Worm (Caenorhabditis elegans) whole organism, L4 larva: Measurements from ENCODE around the gene nhr-68.

Experiments used
- F10B5.3 ChIP-seq: sonication (generic microtip); optimal IDR thresholded peaks from 2 replicates; lab custom pipeline; 2016; ENCODE audit warnings: mild to moderate bottlenecking, missing genetic modification characterization, missing compliant biosample characterization
- F26F4.8 ChIP-seq: fragments of 200-800 bp; sonication (Bioruptor generic); conservative IDR thresholded peaks from 2 replicates; pipeline ENCODE4 v1.3.6; 2022; ENCODE audit warnings: missing genetic modification characterization, missing compliant biosample characterization
- T20F7.1 ChIP-seq: fragments of 200-800 bp; sonication (Bioruptor generic); optimal IDR thresholded peaks from 2 replicates; lab custom pipeline; 2018; ENCODE audit warnings: mild to moderate bottlenecking, missing genetic modification characterization, missing compliant biosample characterization
- Y105C5A.15 ChIP-seq: fragments of 200-800 bp; sonication (Bioruptor generic); IDR thresholded peaks from 2 replicates; pipeline ENCODE4 v1.3.6; 2022; ENCODE audit warnings: missing genetic modification characterization, missing compliant biosample characterization
- Y5F2A.4 ChIP-seq: fragments of 200-800 bp; sonication (Bioruptor generic); optimal IDR thresholded peaks from 2 replicates; lab custom pipeline; 2018; ENCODE audit warnings: mild to moderate bottlenecking, missing genetic modification characterization, missing compliant biosample characterization
- Y75B8A.6 ChIP-seq: fragments of 200-800 bp; sonication (Bioruptor generic); IDR thresholded peaks from 2 replicates; pipeline ENCODE4 v1.3.6; 2022; ENCODE audit warnings: missing genetic modification reagents, missing genetic modification characterization, missing compliant biosample characterization
- aha-1 ChIP-seq: fragments of 150-350 bp; peaks from one replicate; lab custom pipeline; 2014; ENCODE audit warnings: missing biosample characterization, missing genetic modification characterization
- ama-1 ChIP-seq: fragments of 150-350 bp; optimal IDR thresholded peaks from 2 replicates; lab custom pipeline; 2014; ENCODE audit warnings: inconsistent platforms, mixed read lengths
- arid-1 ChIP-seq: fragments of 200-800 bp; sonication (Bioruptor generic); conservative IDR thresholded peaks from 2 replicates; pipeline ENCODE4 v1.3.6; 2022; ENCODE audit warnings: missing genetic modification reagents, missing genetic modification characterization, missing compliant biosample characterization
- ceh-32 ChIP-seq: sonication (generic microtip); optimal IDR thresholded peaks from 2 replicates; lab custom pipeline; 2016; ENCODE audit warnings: mild to moderate bottlenecking, missing genetic modification characterization, missing compliant biosample characterization; ENCODE audit not compliant: poor library complexity
- ceh-44 ChIP-seq: fragments of 200-800 bp; sonication (Bioruptor generic); IDR thresholded peaks from 2 replicates; pipeline ENCODE4 v1.3.6; 2022; ENCODE audit warnings: missing genetic modification reagents, missing genetic modification characterization, missing compliant biosample characterization
- ctbp-1 ChIP-seq: fragments of 200-800 bp; sonication (Bioruptor generic); IDR thresholded peaks from 2 replicates; pipeline ENCODE4 v1.3.6; 2022; ENCODE audit warnings: missing genetic modification reagents, missing genetic modification characterization, missing compliant biosample characterization
- daf-19 ChIP-seq: fragments of 200-800 bp; sonication (Bioruptor generic); conservative IDR thresholded peaks from 2 replicates; pipeline ENCODE4 v1.3.6; 2022; ENCODE audit warnings: missing genetic modification characterization, missing compliant biosample characterization
- dmd-6 ChIP-seq: fragments of 200-800 bp; sonication (Bioruptor generic); IDR thresholded peaks from 2 replicates; pipeline ENCODE4 v1.3.6; 2022; ENCODE audit warnings: missing genetic modification reagents, missing genetic modification characterization, missing compliant biosample characterization
- dmd-8 ChIP-seq: fragments of 200-800 bp; sonication (Bioruptor generic); IDR thresholded peaks from 2 replicates; pipeline ENCODE4 v1.3.6; 2022; ENCODE audit warnings: missing genetic modification characterization, missing compliant biosample characterization
- fos-1 ChIP-seq: fragments of 150-350 bp; optimal IDR thresholded peaks from 2 replicates; lab custom pipeline; 2014; ENCODE audit warnings: missing biosample characterization, missing genetic modification characterization
- gei-8 ChIP-seq: fragments of 200-800 bp; sonication (Bioruptor generic); optimal IDR thresholded peaks from 2 replicates; lab custom pipeline; 2018; ENCODE audit warnings: mild to moderate bottlenecking, missing genetic modification characterization, missing compliant biosample characterization
- hif-1 ChIP-seq, 2 experiments: sonication (generic microtip); optimal IDR thresholded peaks; 2 replicates each; lab custom pipeline; 2016 to 2017; ENCODE audit warnings: missing compliant biosample characterization in 2 of 2, missing genetic modification characterization in 2 of 2, missing genetic modification reagents in 2 of 2, missing genotype in 2 of 2, mild to moderate bottlenecking in 1 of 2
- hlh-30 ChIP-seq: sonication (generic microtip); optimal IDR thresholded peaks from 2 replicates; lab custom pipeline; 2017; ENCODE audit warnings: antibody characterized with exemption, mild to moderate bottlenecking, missing genetic modification characterization, missing compliant biosample characterization; ENCODE audit not compliant: insufficient read depth
- jun-1 ChIP-seq: fragments of 150-350 bp; optimal IDR thresholded peaks from 2 replicates; lab custom pipeline; 2014; ENCODE audit warnings: missing biosample characterization, missing genetic modification reagents, missing genetic modification characterization
- lin-15B ChIP-seq: fragments of 150-350 bp; sonication (generic microtip); optimal IDR thresholded peaks from 3 replicates; lab custom pipeline; 2014; ENCODE audit warnings: missing biosample characterization, missing genetic modification characterization
- lin-29 ChIP-seq: fragments of 200-800 bp; sonication (Bioruptor generic); IDR thresholded peaks from 2 replicates; pipeline ENCODE4 v1.3.6; 2022; ENCODE audit warnings: missing genetic modification reagents, missing genetic modification characterization, missing compliant biosample characterization
- lin-38 ChIP-seq: fragments of 200-800 bp; sonication (Bioruptor generic); IDR thresholded peaks from 2 replicates; pipeline ENCODE4 v1.3.6; 2022; ENCODE audit warnings: missing genetic modification reagents, missing genetic modification characterization, missing compliant biosample characterization
- lin-39 ChIP-seq: fragments of 150-350 bp; optimal IDR thresholded peaks from 2 replicates; lab custom pipeline; 2014; ENCODE audit warnings: missing biosample characterization, missing genetic modification reagents, missing genetic modification characterization
- lsy-2 ChIP-seq, 2 experiments: fragments of 150-350 bp in 1 of 2; sonication (generic microtip) in 1 of 2; optimal IDR thresholded peaks; 2 replicates each; lab custom pipeline; 2014 to 2017; ENCODE audit warnings: missing biosample characterization in 2 of 2, missing genetic modification characterization in 2 of 2
- mdl-1 ChIP-seq, 2 experiments: fragments of 150-350 bp in 1 of 2; sonication (generic microtip) in 1 of 2; optimal IDR thresholded peaks; 2 replicates each; lab custom pipeline; 2014 to 2017; ENCODE audit warnings: missing biosample characterization in 2 of 2, missing genetic modification characterization in 2 of 2
- mdt-29 ChIP-seq: fragments of 200-800 bp; sonication (Bioruptor generic); IDR thresholded peaks from 2 replicates; pipeline ENCODE4 v1.3.6; 2022; ENCODE audit warnings: missing genetic modification reagents, missing genetic modification characterization, missing compliant biosample characterization
- mep-1 ChIP-seq: fragments of 150-350 bp; sonication (generic microtip); optimal IDR thresholded peaks from 3 replicates; lab custom pipeline; 2014; ENCODE audit warnings: missing biosample characterization, missing genetic modification characterization
- mes-2 ChIP-seq: sonication (generic microtip); optimal IDR thresholded peaks from 2 replicates; lab custom pipeline; 2016; ENCODE audit warnings: missing genotype, mild to moderate bottlenecking, missing genetic modification characterization, missing compliant biosample characterization; ENCODE audit not compliant: poor library complexity, severe bottlenecking
- mxl-3 ChIP-seq: fragments of 200-800 bp; sonication (Bioruptor generic); optimal IDR thresholded peaks from 2 replicates; lab custom pipeline; 2018; ENCODE audit warnings: mild to moderate bottlenecking, missing genetic modification characterization, missing compliant biosample characterization
- nhr-102 ChIP-seq: sonication (generic microtip); optimal IDR thresholded peaks from 2 replicates; lab custom pipeline; 2016; ENCODE audit warnings: mild to moderate bottlenecking, missing genetic modification characterization, moderate library complexity, missing compliant biosample characterization
- nhr-237 ChIP-seq: sonication (generic microtip); optimal IDR thresholded peaks from 2 replicates; lab custom pipeline; 2017; ENCODE audit warnings: missing biosample characterization, missing genetic modification characterization
- nhr-28 ChIP-seq: fragments of 150-350 bp; optimal IDR thresholded peaks from 2 replicates; lab custom pipeline; 2014; ENCODE audit warnings: missing biosample characterization, missing genetic modification characterization
- nhr-41 ChIP-seq: fragments of 200-800 bp; sonication (Bioruptor generic); IDR thresholded peaks from 2 replicates; pipeline ENCODE4 v1.3.6; 2022; ENCODE audit warnings: missing genetic modification reagents, missing genetic modification characterization, missing compliant biosample characterization
- nhr-6 ChIP-seq: fragments of 150-350 bp; optimal IDR thresholded peaks from 2 replicates; lab custom pipeline; 2014; ENCODE audit warnings: missing biosample characterization, missing genetic modification characterization
- nhr-76 ChIP-seq: fragments of 150-350 bp; optimal IDR thresholded peaks from 2 replicates; lab custom pipeline; 2014; ENCODE audit warnings: missing biosample characterization, missing genetic modification characterization
- php-3 ChIP-seq: fragments of 200-800 bp; sonication (Bioruptor generic); IDR thresholded peaks from 2 replicates; pipeline ENCODE4 v1.3.6; 2022; ENCODE audit warnings: missing genetic modification reagents, missing genetic modification characterization, missing compliant biosample characterization
- skn-1 ChIP-seq: fragments of 150-350 bp; optimal IDR thresholded peaks from 2 replicates; lab custom pipeline; 2014; ENCODE audit warnings: missing biosample characterization, missing genetic modification characterization
- snpc-1.2 ChIP-seq: fragments of 200-800 bp; sonication (Bioruptor generic); IDR thresholded peaks from 2 replicates; pipeline ENCODE4 v1.3.6; 2022; ENCODE audit warnings: missing genetic modification reagents, missing genetic modification characterization, missing compliant biosample characterization
- spr-1 ChIP-seq: sonication (generic microtip); optimal IDR thresholded peaks from 2 replicates; lab custom pipeline; 2016; ENCODE audit warnings: mild to moderate bottlenecking, missing genetic modification characterization, missing compliant biosample characterization
- spr-3 ChIP-seq: fragments of 200-800 bp; sonication (Bioruptor generic); optimal IDR thresholded peaks from 2 replicates; lab custom pipeline; 2018; ENCODE audit warnings: mild to moderate bottlenecking, missing genetic modification characterization, missing compliant biosample characterization
- tag-97 ChIP-seq: fragments of 200-800 bp; sonication (Bioruptor generic); IDR thresholded peaks from 2 replicates; pipeline ENCODE4 v1.3.6; 2022; ENCODE audit warnings: missing genetic modification characterization, missing compliant biosample characterization
- tra-1 ChIP-seq: fragments of 200-800 bp; sonication (Bioruptor generic); IDR thresholded peaks from 2 replicates; pipeline ENCODE4 v1.3.6; 2022; ENCODE audit warnings: missing genetic modification reagents, missing genetic modification characterization, missing compliant biosample characterization
- unc-62 ChIP-seq, 3 experiments: fragments of 150-350 bp in 1 of 3; sonication (generic microtip); optimal IDR thresholded peaks in 2 of 3; peaks in 1 of 3; 1 replicate in 1 of 3; 2 replicates in 2 of 3; lab custom pipeline; 2014 to 2017; ENCODE audit warnings: missing biosample characterization in 3 of 3, missing genetic modification characterization in 3 of 3, missing genetic modification reagents in 3 of 3, missing genotype in 1 of 3
- zip-2 ChIP-seq: fragments of 150-350 bp; optimal IDR thresholded peaks from 2 replicates; lab custom pipeline; 2014; ENCODE audit warnings: missing biosample characterization, missing genetic modification characterization

The nhr-68 gene

ce11 chrV:11531831-11532534 is 41.3 kb upstream of the nhr-68 start (continued):
- TF ChIP-seq jun-1 (tag; lab: Kevin White, UChicago) (peak; percentile 61), lin-15B (no peak), spr-1 (tag; lab: Kevin White, UChicago) (peak; percentile 42), arid-1 (GFP tag; lab: Robert Waterston, UW) (no peak), zip-2 (tag; lab: Kevin White, UChicago) (no peak), ceh-44 (no peak), spr-3 (no peak), dmd-8 (GFP tag; lab: Robert Waterston, UW) (no peak), nhr-28 (peak; percentile 94), lsy-2 (tag; optimal IDR thresholded peaks at IDR 0.05; lab: Kevin White, UChicago) (peak; percentile 63 to 77), Y105C5A.15 (no peak), ama-1 (no peak), F10B5.3 (tag; lab: Kevin White, UChicago) (no peak), lin-29 (GFP tag; lab: Robert Waterston, UW) (0 out of 2 replicates have a peak, but pooled peaks have one; percentile 29), nhr-76 (tag; lab: Kevin White, UChicago) (no peak), hif-1 (tag; optimal IDR thresholded peaks at IDR 0.05; lab: Kevin White, UChicago) (peak in 1 of 2 experiments; percentile 71), Y5F2A.4 (GFP tag; lab: Kevin White, UChicago) (no peak), F26F4.8 (GFP tag; lab: Robert Waterston, UW) (no peak), tra-1 (GFP tag; lab: Robert Waterston, UW) (peak; percentile 81), nhr-41 (GFP tag; lab: Robert Waterston, UW) (0 out of 2 replicates have a peak, but pooled peaks have one; percentile 24), unc-62 (GFP tag; optimal IDR thresholded peaks at IDR 0.05 in 1 of 2; lab: Kevin White, UChicago) (peak in 1 of 2 experiments; percentile 98), unc-62 (tag; optimal IDR thresholded peaks at IDR 0.05; lab: Kevin White, UChicago) (no peak), Y75B8A.6 (GFP tag; lab: Robert Waterston, UW) (no peak), mxl-3 (GFP tag; lab: Kevin White, UChicago) (peak; percentile 98)
- TF ChIP-seq, all 104 proteins: peak for 45

- TF ChIP-seq ama-1 (peak; percentile 11), dmd-6 (0 out of 2 replicates have a peak, but pooled peaks have one; percentile 4), unc-62 (GFP tag; optimal IDR thresholded peaks at IDR 0.05 in 1 of 2; lab: Kevin White, UChicago) (peak in 1 of 2 experiments; percentile 93), unc-62 (tag; optimal IDR thresholded peaks at IDR 0.05; lab: Kevin White, UChicago) (no peak), ctbp-1 (GFP tag; lab: Robert Waterston, UW) (0 out of 2 replicates have a peak, but pooled peaks have one; percentile 10), F26F4.8 (GFP tag; lab: Robert Waterston, UW) (no peak), tag-97 (no peak), aha-1 (tag; lab: Kevin White, UChicago) (peak; percentile 24)
These were observed 40.7 kb upstream of the nhr-68 start for ce11 chrV:11532535-11532853.

ce11 chrV:11532964-11533363 is 40.3 kb upstream of the nhr-68 start:
- TF ChIP-seq php-3, result no peak
- no peak for TF ChIP-seq daf-19 (GFP tag; lab: Robert Waterston, UW)
- 0 out of 2 replicates have a peak, but pooled peaks have one; percentile 16 for TF ChIP-seq lin-38 (GFP tag; lab: Robert Waterston, UW)
- TF ChIP-seq lin-39, result no peak
- 0 out of 2 replicates have a peak, but pooled peaks have one; percentile 25 for TF ChIP-seq lin-29 (GFP tag; lab: Robert Waterston, UW)
- TF ChIP-seq hlh-30 (tag; lab: Kevin White, UChicago), result peak; percentile 36
- peak; percentile 64 for TF ChIP-seq ama-1
- TF ChIP-seq fos-1 (tag; lab: Kevin White, UChicago), result no peak
- peak; percentile 33 for TF ChIP-seq mes-2 (tag; lab: Kevin White, UChicago)
- peak; percentile 25 for TF ChIP-seq mep-1
- no peak for TF ChIP-seq T20F7.1 (GFP tag; lab: Kevin White, UChicago)
- no peak for TF ChIP-seq ceh-32
- peak; percentile 31; the same call in 1 of the 2 replicates for TF ChIP-seq mdt-29 (GFP tag; lab: Robert Waterston, UW)
- no peak for TF ChIP-seq nhr-102
- TF ChIP-seq unc-62 (GFP tag; optimal IDR thresholded peaks at IDR 0.05 in 1 of 2; lab: Kevin White, UChicago), result peak in 1 of 2 experiments; percentile 62
- TF ChIP-seq unc-62 (tag; optimal IDR thresholded peaks at IDR 0.05; lab: Kevin White, UChicago), result no peak
- 0 out of 2 replicates have a peak, but pooled peaks have one; percentile 35 for TF ChIP-seq Y75B8A.6 (GFP tag; lab: Robert Waterston, UW)
- peak in 1 of 2 experiments; percentile 70 for TF ChIP-seq mdl-1 (tag; optimal IDR thresholded peaks at IDR 0.05; lab: Kevin White, UChicago)
- TF ChIP-seq mxl-3 (GFP tag; lab: Kevin White, UChicago), result peak; percentile 62
- no peak for TF ChIP-seq skn-1
- TF ChIP-seq snpc-1.2 (GFP tag; lab: Robert Waterston, UW), result no peak
- no peak for TF ChIP-seq gei-8 (GFP tag; lab: Kevin White, UChicago)
- no peak for TF ChIP-seq nhr-6 (tag; lab: Kevin White, UChicago)
- no peak for TF ChIP-seq nhr-237 (tag; lab: Kevin White, UChicago)
- TF ChIP-seq F26F4.8 (GFP tag; lab: Robert Waterston, UW), result no peak
